Fruit fly (Drosophila melanogaster) whole organism, embryonic: Measurements from ENCODE around the gene Gart.

Experiments used
- ATbp ChIP-seq: fragments of 200-800 bp; sonication (Bioruptor generic); optimal IDR thresholded peaks from 2 replicates; lab custom pipeline; 2017; ENCODE audit warnings: missing biosample characterization, mild to moderate bottlenecking, missing genetic modification characterization, missing genetic modification reagents
- Abd-B ChIP-seq: fragments of 200-800 bp; sonication (Bioruptor generic); optimal IDR thresholded peaks from 2 replicates; lab custom pipeline; 2018; ENCODE audit warnings: missing biosample characterization, mild to moderate bottlenecking, missing genetic modification characterization, moderate library complexity
- Atf3 ChIP-seq: fragments of 200-800 bp; sonication (Bioruptor generic); optimal IDR thresholded peaks from 3 replicates; lab custom pipeline; 2016; ENCODE audit warnings: missing biosample characterization, missing genetic modification characterization
- C15 ChIP-seq: fragments of 200-800 bp; sonication (Bioruptor generic); IDR thresholded peaks from 3 replicates; pipeline ENCODE4 v1.3.6; 2022; ENCODE audit warnings: missing biosample characterization, missing genetic modification characterization
- CG11093 ChIP-seq: fragments of 200-800 bp; sonication (Bioruptor generic); IDR thresholded peaks from 3 replicates; pipeline ENCODE4 v1.3.6; 2022; ENCODE audit warnings: missing biosample characterization, missing genetic modification characterization
- CG14860 ChIP-seq: fragments of 200-800 bp; sonication (Bioruptor generic); IDR thresholded peaks from 3 replicates; pipeline ENCODE4 v1.3.6; 2022; ENCODE audit warnings: missing biosample characterization, missing genetic modification characterization; ENCODE audit not compliant: partially characterized antibody
- CG3163 ChIP-seq: fragments of 200-800 bp; sonication (Bioruptor generic); optimal IDR thresholded peaks from 3 replicates; lab custom pipeline; 2016; ENCODE audit warnings: missing biosample characterization, missing genetic modification characterization
- CG43689 ChIP-seq: fragments of 200-800 bp; sonication (Bioruptor generic); IDR thresholded peaks from 2 replicates; pipeline ENCODE4 v1.3.6; 2022; ENCODE audit warnings: missing biosample characterization, missing genetic modification characterization
- CG4424 ChIP-seq: fragments of 200-800 bp; sonication (Bioruptor generic); optimal IDR thresholded peaks from 3 replicates; lab custom pipeline; 2016; ENCODE audit warnings: missing biosample characterization, missing genetic modification characterization
- CG5245 ChIP-seq: fragments of 200-800 bp; sonication (Bioruptor generic); optimal IDR thresholded peaks from 3 replicates; lab custom pipeline; 2016; ENCODE audit warnings: missing biosample characterization, missing genetic modification characterization
- CG6254 ChIP-seq: fragments of 200-800 bp; sonication (Bioruptor generic); optimal IDR thresholded peaks from 3 replicates; lab custom pipeline; 2017; ENCODE audit warnings: mild to moderate bottlenecking, missing biosample characterization, missing genetic modification reagents, missing genetic modification characterization
- CG6765 ChIP-seq: fragments of 200-800 bp; sonication (Bioruptor generic); optimal IDR thresholded peaks from 3 replicates; lab custom pipeline; 2017; ENCODE audit warnings: missing biosample characterization, mild to moderate bottlenecking, missing genetic modification characterization
- CG6791 ChIP-seq: fragments of 200-800 bp; sonication (Bioruptor generic); IDR thresholded peaks from 3 replicates; pipeline ENCODE4 v1.3.6; 2022; ENCODE audit warnings: missing biosample characterization, missing genetic modification characterization; ENCODE audit not compliant: partially characterized antibody
- CG9932 ChIP-seq: fragments of 200-800 bp; sonication (Bioruptor generic); IDR thresholded peaks from 2 replicates; pipeline ENCODE4 v1.3.6; 2022; ENCODE audit warnings: missing biosample characterization, missing genetic modification characterization
- Drgx ChIP-seq: fragments of 200-800 bp; sonication (Bioruptor generic); IDR thresholded peaks from 2 replicates; pipeline ENCODE4 v1.3.6; 2022; ENCODE audit warnings: missing biosample characterization, missing genetic modification characterization
- E2f2 ChIP-seq: fragments of 200-800 bp; sonication (Bioruptor generic); IDR thresholded peaks from 2 replicates; pipeline ENCODE4 v1.3.6; 2022; ENCODE audit warnings: missing biosample characterization, missing genetic modification characterization
- Fer3 ChIP-seq: fragments of 200-800 bp; sonication (Bioruptor generic); optimal IDR thresholded peaks from 2 replicates; lab custom pipeline; 2018; ENCODE audit warnings: missing biosample characterization, mild to moderate bottlenecking, missing genetic modification characterization, moderate library complexity
- Hey ChIP-seq: fragments of 200-800 bp; sonication (Bioruptor generic); optimal IDR thresholded peaks from 3 replicates; lab custom pipeline; 2018; ENCODE audit warnings: missing biosample characterization, mild to moderate bottlenecking, missing genetic modification characterization
- HmgZ ChIP-seq: fragments of 200-800 bp; sonication (Bioruptor generic); optimal IDR thresholded peaks from 2 replicates; lab custom pipeline; 2018; ENCODE audit warnings: missing biosample characterization, mild to moderate bottlenecking, missing genetic modification characterization
- Hmr ChIP-seq: fragments of 200-800 bp; sonication (Bioruptor generic); optimal IDR thresholded peaks from 3 replicates; lab custom pipeline; 2017; ENCODE audit warnings: mild to moderate bottlenecking, missing biosample characterization, missing genetic modification reagents, missing genetic modification characterization
- MBD-R2 ChIP-seq: fragments of 200-800 bp; sonication (Bioruptor generic); IDR thresholded peaks from 2 replicates; pipeline ENCODE4 v1.3.6; 2022; ENCODE audit warnings: missing biosample characterization, missing genetic modification characterization
- MESR4 ChIP-seq: fragments of 200-800 bp; sonication (Bioruptor generic); optimal IDR thresholded peaks from 2 replicates; lab custom pipeline; 2018; ENCODE audit warnings: missing biosample characterization, mild to moderate bottlenecking, missing genetic modification characterization, moderate library complexity
- Mrtf ChIP-seq: fragments of 200-800 bp; sonication (Bioruptor generic); IDR thresholded peaks from 3 replicates; pipeline ENCODE4 v1.3.6; 2022; ENCODE audit warnings: missing biosample characterization, missing genetic modification characterization
- Scr ChIP-seq: fragments of 200-800 bp; sonication (Bioruptor generic); IDR thresholded peaks from 2 replicates; pipeline ENCODE4 v1.3.6; 2022; ENCODE audit warnings: missing biosample characterization, missing genetic modification characterization; ENCODE audit not compliant: partially characterized antibody
- bbx ChIP-seq: fragments of 200-800 bp; sonication (Bioruptor generic); IDR thresholded peaks from 2 replicates; pipeline ENCODE4 v1.3.6; 2022; ENCODE audit warnings: missing biosample characterization, missing genetic modification characterization; ENCODE audit not compliant: partially characterized antibody
- btn ChIP-seq: fragments of 200-800 bp; sonication (Bioruptor generic); optimal IDR thresholded peaks from 2 replicates; lab custom pipeline; 2016; ENCODE audit warnings: missing biosample characterization, missing genetic modification characterization
- chn ChIP-seq: fragments of 200-800 bp; sonication (Bioruptor generic); optimal IDR thresholded peaks from 2 replicates; lab custom pipeline; 2016; ENCODE audit warnings: missing biosample characterization, missing genetic modification characterization
- crc ChIP-seq: fragments of 200-800 bp; sonication (Bioruptor generic); optimal IDR thresholded peaks from 2 replicates; lab custom pipeline; 2016; ENCODE audit warnings: missing biosample characterization, missing genetic modification characterization
- crol ChIP-seq: fragments of 200-800 bp; sonication (Bioruptor generic); IDR thresholded peaks from 2 replicates; pipeline ENCODE4 v1.3.6; 2022; ENCODE audit warnings: missing biosample characterization, missing genetic modification characterization
- cwo ChIP-seq: fragments of 200-800 bp; sonication (Bioruptor generic); optimal IDR thresholded peaks from 3 replicates; lab custom pipeline; 2017; ENCODE audit warnings: missing biosample characterization, missing genetic modification characterization, mild to moderate bottlenecking, moderate library complexity, missing genetic modification reagents
- dmrt99B ChIP-seq: fragments of 200-800 bp; sonication (Bioruptor generic); optimal IDR thresholded peaks from 2 replicates; lab custom pipeline; 2018; ENCODE audit warnings: missing biosample characterization, mild to moderate bottlenecking, missing genetic modification characterization, moderate library complexity
- dpn ChIP-seq, 2 experiments: fragments of 200-800 bp; sonication (Bioruptor generic); optimal IDR thresholded peaks; 3 replicates each; lab custom pipeline; 2016; ENCODE audit warnings: missing biosample characterization in 2 of 2, missing genetic modification characterization in 2 of 2
- eve ChIP-seq, 2 experiments: fragments of >200 bp; optimal IDR thresholded peaks; 2 replicates each; lab custom pipeline; 2017; ENCODE audit warnings: missing biosample characterization in 2 of 2, missing genetic modification characterization in 2 of 2
- grn ChIP-seq: fragments of 200-800 bp; sonication (Bioruptor generic); optimal IDR thresholded peaks from 3 replicates; lab custom pipeline; 2017; ENCODE audit warnings: missing biosample characterization, missing genetic modification characterization
- hb ChIP-seq: fragments of 200-800 bp; sonication (Bioruptor generic); IDR thresholded peaks from 3 replicates; pipeline ENCODE4 v1.3.6; 2022; ENCODE audit warnings: missing biosample characterization, missing genetic modification characterization; ENCODE audit not compliant: partially characterized antibody
- ind ChIP-seq: fragments of 200-800 bp; sonication (Bioruptor generic); optimal IDR thresholded peaks from 3 replicates; lab custom pipeline; 2016; ENCODE audit warnings: missing biosample characterization, missing genetic modification characterization
- jumu ChIP-seq: fragments of 200-800 bp; sonication (Bioruptor generic); optimal IDR thresholded peaks from 3 replicates; lab custom pipeline; 2016; ENCODE audit warnings: missing biosample characterization, missing genetic modification characterization
- lilli ChIP-seq: fragments of 200-800 bp; sonication (Bioruptor generic); optimal IDR thresholded peaks from 3 replicates; lab custom pipeline; 2016; ENCODE audit warnings: missing biosample characterization, missing genetic modification characterization
- luna ChIP-seq: fragments of 200-800 bp; sonication (Bioruptor generic); optimal IDR thresholded peaks from 2 replicates; lab custom pipeline; 2016; ENCODE audit warnings: missing biosample characterization, missing genetic modification characterization
- mld ChIP-seq: fragments of 200-800 bp; sonication (Bioruptor generic); IDR thresholded peaks from 3 replicates; pipeline ENCODE4 v1.3.6; 2022; ENCODE audit warnings: missing biosample characterization, missing genetic modification characterization; ENCODE audit not compliant: partially characterized antibody
- nerfin-1 ChIP-seq: fragments of 200-800 bp; sonication (Bioruptor generic); optimal IDR thresholded peaks from 3 replicates; lab custom pipeline; 2019; ENCODE audit warnings: missing biosample characterization, mild to moderate bottlenecking, missing genetic modification characterization, moderate library complexity
- oc ChIP-seq: fragments of 200-800 bp; sonication (Bioruptor generic); optimal IDR thresholded peaks from 2 replicates; lab custom pipeline; 2018; ENCODE audit warnings: missing biosample characterization, mild to moderate bottlenecking, missing genetic modification characterization, moderate library complexity
- pho ChIP-seq: fragments of 200-800 bp; sonication (Bioruptor generic); optimal IDR thresholded peaks from 2 replicates; lab custom pipeline; 2016; ENCODE audit warnings: missing biosample characterization, missing genetic modification characterization
- scrt ChIP-seq: fragments of 200-800 bp; sonication (Bioruptor generic); optimal IDR thresholded peaks from 2 replicates; lab custom pipeline; 2018; ENCODE audit warnings: missing biosample characterization, mild to moderate bottlenecking, missing genetic modification characterization, moderate library complexity
- sens ChIP-seq: fragments of 200-800 bp; sonication (Bioruptor generic); peaks from one replicate; lab custom pipeline; 2016; ENCODE audit warnings: missing biosample characterization, missing genetic modification characterization
- sens-2 ChIP-seq: fragments of 200-800 bp; sonication (Bioruptor generic); IDR thresholded peaks from 2 replicates; pipeline ENCODE4 v1.3.6; 2022; ENCODE audit warnings: missing biosample characterization, missing genetic modification characterization
- seq ChIP-seq: fragments of 200-800 bp; sonication (Bioruptor generic); IDR thresholded peaks from 2 replicates; pipeline ENCODE4 v1.3.6; 2022; ENCODE audit warnings: missing biosample characterization, missing genetic modification characterization
- slp2 ChIP-seq: fragments of 200-800 bp; sonication (Bioruptor generic); optimal IDR thresholded peaks from 2 replicates; lab custom pipeline; 2016; ENCODE audit warnings: missing biosample characterization, missing genetic modification characterization
- tup ChIP-seq: fragments of 200-800 bp; sonication (Bioruptor generic); optimal IDR thresholded peaks from 2 replicates; lab custom pipeline; 2016; ENCODE audit warnings: missing biosample characterization, mild to moderate bottlenecking, missing genetic modification characterization, moderate library complexity
- twi ChIP-seq: fragments of 200-800 bp; optimal IDR thresholded peaks from 2 replicates; lab custom pipeline; 2019; ENCODE audit warnings: missing biosample characterization, mild to moderate bottlenecking, missing genetic modification characterization, moderate library complexity

The Gart gene

dm6 chr2L:7023614-7024259, at the start of gene Gart (continued):
- TF ChIP-seq seq (GFP tag; lab: Robert Waterston, UW): peak; percentile 53; the same call in 1 of the 2 replicates
- peak; percentile 72 to 73 for TF ChIP-seq dpn (GFP tag; optimal IDR thresholded peaks at IDR 0.05; lab: Kevin White, UChicago)
- no peak for TF ChIP-seq Hey (tag; lab: Kevin White, UChicago)
- peak; percentile 66 for TF ChIP-seq pho
- TF ChIP-seq CG5245 (GFP tag; lab: Kevin White, UChicago): peak; percentile 58
- TF ChIP-seq MBD-R2 (GFP tag; lab: Robert Waterston, UW): peak; percentile 57
- no peak for TF ChIP-seq eve (GFP tag; optimal IDR thresholded peaks at IDR 0.05; lab: Kevin White, UChicago)
- TF ChIP-seq cwo: peak; percentile 98
- no peak for TF ChIP-seq CG6791 (GFP tag; lab: Robert Waterston, UW)
- TF ChIP-seq Drgx (GFP tag; lab: Robert Waterston, UW): peak; percentile 52; the same call in 1 of the 2 replicates
- TF ChIP-seq Mrtf (GFP tag; lab: Robert Waterston, UW): peak; percentile 46; the same call in 1 of the 3 replicates
- TF ChIP-seq sens (GFP tag; lab: Kevin White, UChicago): peak; percentile 92
- peak; percentile 61 for TF ChIP-seq dmrt99B (tag; lab: Kevin White, UChicago)
- TF ChIP-seq C15: 0 out of 3 replicates have a peak, but pooled peaks have one; percentile 20
- TF ChIP-seq CG4424: no peak
- peak; percentile 36 for TF ChIP-seq oc (tag; lab: Kevin White, UChicago)
- peak; percentile 61 for TF ChIP-seq Atf3 (GFP tag; lab: Kevin White, UChicago)
- peak; percentile 55 for TF ChIP-seq chn
- no peak for TF ChIP-seq E2f2 (GFP tag; lab: Robert Waterston, UW)
- no peak for TF ChIP-seq CG6254 (GFP tag; lab: Kevin White, UChicago)
- TF ChIP-seq nerfin-1 (tag; lab: Kevin White, UChicago): no peak
- peak; percentile 15 for TF ChIP-seq Abd-B (GFP tag; lab: Kevin White, UChicago)
- peak; percentile 51 for TF ChIP-seq CG3163 (GFP tag; lab: Kevin White, UChicago)
- TF ChIP-seq sens-2 (GFP tag; lab: Robert Waterston, UW): no peak
- TF ChIP-seq slp2 (GFP tag; lab: Kevin White, UChicago): peak; percentile 40
- peak; percentile 69 for TF ChIP-seq CG9932 (GFP tag; lab: Robert Waterston, UW)
- TF ChIP-seq lilli (GFP tag; lab: Kevin White, UChicago): peak; percentile 83
- peak; percentile 73 for TF ChIP-seq ATbp (GFP tag; lab: Kevin White, UChicago)
- peak; percentile 47 for TF ChIP-seq grn (GFP tag; lab: Kevin White, UChicago)
- TF ChIP-seq Hmr (GFP tag; lab: Kevin White, UChicago): peak; percentile 76
- TF ChIP-seq crc (GFP tag; lab: Kevin White, UChicago): peak; percentile 46
- TF ChIP-seq CG14860: no peak
- no peak for TF ChIP-seq luna (GFP tag; lab: Kevin White, UChicago)
- no peak for TF ChIP-seq scrt (GFP tag; lab: Kevin White, UChicago)
- no peak; the same call in 1 of the 2 replicates for TF ChIP-seq CG43689
- TF ChIP-seq bbx (GFP tag; lab: Robert Waterston, UW): no peak
- TF ChIP-seq CG11093 (GFP tag; lab: Robert Waterston, UW): no peak
- no peak for TF ChIP-seq hb (GFP tag; lab: Robert Waterston, UW)
- TF ChIP-seq HmgZ: peak; percentile 81
- TF ChIP-seq btn: peak; percentile 61
- peak; percentile 16 for TF ChIP-seq Fer3 (tag; lab: Kevin White, UChicago)
- no peak for TF ChIP-seq Scr
- TF ChIP-seq mld: no peak
- no peak for TF ChIP-seq ind (GFP tag; lab: Kevin White, UChicago)
- peak; percentile 30 for TF ChIP-seq twi (tag; lab: Kevin White, UChicago)
- peak; percentile 9 for TF ChIP-seq MESR4 (GFP tag; lab: Kevin White, UChicago)
- TF ChIP-seq tup (GFP tag; lab: Kevin White, UChicago): peak; percentile 24
- no peak for TF ChIP-seq crol (GFP tag; lab: Robert Waterston, UW)
- peak; percentile 58 for TF ChIP-seq jumu (GFP tag; lab: Kevin White, UChicago)
- TF ChIP-seq CG6765 (GFP tag; lab: Kevin White, UChicago): peak; percentile 19
